Worm (Caenorhabditis elegans): ENCODE data around the gene ver-4.

- TF ChIP-seq elt-1 (tag; optimal IDR thresholded peaks at IDR 0.05; ENCODE audit: borderline replicate concordance, insufficient read depth) (no peak), nhr-76 (tag; optimal IDR thresholded peaks at IDR 0.05) (no peak), elt-3 (tag; optimal IDR thresholded peaks at IDR 0.05) (no peak), unc-39 (tag; optimal IDR thresholded peaks at IDR 0.05) (no peak), nhr-12 (tag; optimal IDR thresholded peaks at IDR 0.05) (no peak), nhr-2 (tag; optimal IDR thresholded peaks at IDR 0.05) (no peak), bed-3 (GFP tag; optimal IDR thresholded peaks at IDR 0.05) (no peak)
These were observed 33.3 kb upstream of the ver-4 start, which contains the start of gene T21B6.3 for ce11 chrX:10948852-10949251.

Data from whole organism, mixed stage, embryonic.